Worm (Caenorhabditis elegans): ENCODE data around the gene tbc-17.

DNA sequence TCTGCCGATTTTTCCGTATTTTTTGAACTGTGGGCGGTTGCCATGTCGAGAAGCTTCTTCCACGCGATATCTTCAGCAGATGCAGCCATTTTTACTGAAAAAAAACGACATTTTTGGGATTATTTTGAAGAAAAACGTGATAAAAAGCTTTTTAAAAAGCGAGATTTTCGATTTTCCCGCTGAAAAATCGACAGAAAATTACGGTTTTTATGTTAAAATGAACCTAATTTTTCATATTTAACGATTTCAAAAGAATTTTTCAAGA, 16.6 kb upstream of the tbc-17 start, which contains the start of gene Y38E10A.22:
- no peak for TF ChIP-seq him-1 (tag; optimal IDR thresholded peaks at IDR 0.05)
- no peak for TF ChIP-seq W03F9.2 (tag; optimal IDR thresholded peaks at IDR 0.05)
- TF ChIP-seq dao-5 (tag; optimal IDR thresholded peaks at IDR 0.05): no peak
